Fruit fly (Drosophila melanogaster): Measurements from ENCODE around the gene hid.

hid gene

DNA sequence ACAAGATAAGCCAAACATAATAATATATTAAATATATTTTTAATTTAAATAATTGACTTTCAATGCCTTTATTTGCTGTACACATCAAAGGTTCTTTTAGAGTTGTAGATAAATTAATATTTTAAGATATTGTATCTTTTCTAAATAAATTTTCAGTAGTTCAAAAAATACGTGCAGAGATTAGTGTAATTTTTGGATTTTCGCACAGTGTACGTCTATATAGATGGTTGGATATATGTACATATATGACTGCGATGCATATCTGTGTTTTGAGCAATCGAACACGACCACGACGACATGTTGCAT is 41.9 kb upstream of the hid start (continued):
- TF ChIP-seq sr (GFP tag; IDR thresholded peaks at IDR 0.05), result no peak
- TF ChIP-seq Bdp1 (GFP tag; optimal IDR thresholded peaks at IDR 0.05), result no peak
- TF ChIP-seq CG16863 (GFP tag; optimal IDR thresholded peaks at IDR 0.05), result no peak
- TF ChIP-seq Med (GFP tag), result no peak
- TF ChIP-seq CG2889 (GFP tag; IDR thresholded peaks at IDR 0.05), result no peak
- TF ChIP-seq slp2 (GFP tag; optimal IDR thresholded peaks at IDR 0.05), result no peak
- no peak for TF ChIP-seq Ets65A (GFP tag)
- TF ChIP-seq CG15514 (GFP tag; optimal IDR thresholded peaks at IDR 0.05), result no peak
- peak; percentile 46 for TF ChIP-seq CG8924 (tag; optimal IDR thresholded peaks at IDR 0.05)
- TF ChIP-seq crp (GFP tag; optimal IDR thresholded peaks at IDR 0.05), result no peak
- peak; percentile 67 for TF ChIP-seq CG2712 (tag; optimal IDR thresholded peaks at IDR 0.05)
- TF ChIP-seq CG9437 (GFP tag; optimal IDR thresholded peaks at IDR 0.05), result peak; percentile 52
- TF ChIP-seq NK7.1 (GFP tag; optimal IDR thresholded peaks at IDR 0.05), result no peak
- no peak for TF ChIP-seq ap (GFP tag; IDR thresholded peaks at IDR 0.05)
- TF ChIP-seq tgo (GFP tag; IDR thresholded peaks at IDR 0.05), result no peak
- TF ChIP-seq CG14050 (GFP tag; IDR thresholded peaks at IDR 0.05), result no peak
- no peak for TF ChIP-seq lilli (GFP tag; optimal IDR thresholded peaks at IDR 0.05)
- TF ChIP-seq CG10209 (GFP tag; optimal IDR thresholded peaks at IDR 0.05), result peak; percentile 4
- peak; percentile 63 for TF ChIP-seq CG13424 (tag; optimal IDR thresholded peaks at IDR 0.05)
- peak in 1 of 3 experiments; percentile 81 for TF ChIP-seq lola (GFP tag; optimal IDR thresholded peaks at IDR 0.05)
- no peak for TF ChIP-seq CG6765 (GFP tag; optimal IDR thresholded peaks at IDR 0.05)
- TF ChIP-seq fd96Cb (tag; optimal IDR thresholded peaks at IDR 0.05), result peak; percentile 26
- TF ChIP-seq psq (GFP tag; optimal IDR thresholded peaks at IDR 0.05), result no peak
- TF ChIP-seq CTCF (GFP tag; optimal IDR thresholded peaks at IDR 0.05), result no peak
- peak; percentile 15 for TF ChIP-seq CG2202 (tag; optimal IDR thresholded peaks at IDR 0.05)
- no peak for TF ChIP-seq z (GFP tag; IDR thresholded peaks at IDR 0.05)
- peak; percentile 73 for TF ChIP-seq Ssrp (tag; optimal IDR thresholded peaks at IDR 0.05)
- TF ChIP-seq sc (optimal IDR thresholded peaks at IDR 0.05), result no peak
- peak; percentile 42 for TF ChIP-seq sc (GFP tag; optimal IDR thresholded peaks at IDR 0.05)
- TF ChIP-seq Chrac-16 (GFP tag; optimal IDR thresholded peaks at IDR 0.05), result no peak
- TF ChIP-seq cad (GFP tag; optimal IDR thresholded peaks at IDR 0.05), result no peak
- no peak for TF ChIP-seq Atf-2 (GFP tag; optimal IDR thresholded peaks at IDR 0.05)
- no peak for TF ChIP-seq HLH3B (GFP tag; IDR thresholded peaks at IDR 0.05)
- TF ChIP-seq CG7556 (GFP tag; optimal IDR thresholded peaks at IDR 0.05), result peak; percentile 22
- peak; percentile 80 for TF ChIP-seq gem (tag; optimal IDR thresholded peaks at IDR 0.05)
- TF ChIP-seq CG18262 (tag; optimal IDR thresholded peaks at IDR 0.05), result peak; percentile 79
- TF ChIP-seq Gsc (GFP tag; IDR thresholded peaks at IDR 0.05), result no peak
- no peak for TF ChIP-seq CG6854 (GFP tag; optimal IDR thresholded peaks at IDR 0.05)
- TF ChIP-seq Adf1 (GFP tag; IDR thresholded peaks at IDR 0.05), result no peak
- peak; percentile 48 for TF ChIP-seq grau (tag; optimal IDR thresholded peaks at IDR 0.05)
- peak; percentile 76 for TF ChIP-seq sqz (GFP tag; optimal IDR thresholded peaks at IDR 0.05)
- no peak for TF ChIP-seq Fer2 (tag; optimal IDR thresholded peaks at IDR 0.05)
- TF ChIP-seq Sox100B (GFP tag; optimal IDR thresholded peaks at IDR 0.05), result peak; percentile 43
- TF ChIP-seq ci (GFP tag; IDR thresholded peaks at IDR 0.05), result no peak; the same call in 2 of the 3 replicates
- TF ChIP-seq CG10431 (GFP tag; optimal IDR thresholded peaks at IDR 0.05), result peak; percentile 52
- TF ChIP-seq nmo (GFP tag; optimal IDR thresholded peaks at IDR 0.05), result peak; percentile 82
- TF ChIP-seq ara (GFP tag; IDR thresholded peaks at IDR 0.05), result no peak
- no peak for TF ChIP-seq tap (tag; optimal IDR thresholded peaks at IDR 0.05)
- no peak for TF ChIP-seq CG3407 (GFP tag; optimal IDR thresholded peaks at IDR 0.05)
- no peak for TF ChIP-seq kni (GFP tag; optimal IDR thresholded peaks at IDR 0.05)
- TF ChIP-seq bcd (GFP tag; optimal IDR thresholded peaks at IDR 0.05), result no peak
- TF ChIP-seq Xrp1 (GFP tag; IDR thresholded peaks at IDR 0.05), result peak; percentile 40; the same call in 1 of the 2 replicates
- peak; percentile 37 for TF ChIP-seq PHDP (tag; optimal IDR thresholded peaks at IDR 0.05)

Data from whole organism, embryonic.